Worm (Caenorhabditis elegans): Measurements from ENCODE around the gene hbl-1.

Gene hbl-1

DNA sequence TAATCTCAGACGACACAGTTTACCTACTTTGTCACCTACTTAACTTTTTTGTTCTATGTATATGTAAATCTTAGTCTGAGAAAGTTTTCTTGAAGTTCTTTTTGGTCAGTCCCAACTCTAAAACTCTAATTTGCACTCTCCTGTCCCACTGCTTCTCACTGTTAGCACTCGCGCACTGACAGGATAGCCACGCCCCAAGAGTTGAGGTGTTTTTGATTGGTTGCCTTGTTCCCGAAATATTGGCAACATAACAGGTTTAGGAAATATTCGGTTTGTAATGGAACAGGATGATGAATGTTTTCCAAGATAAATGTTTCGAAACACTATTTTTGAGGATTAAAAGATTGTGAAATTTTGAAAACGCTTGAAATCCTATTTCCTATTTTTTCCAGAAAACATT lies 4.9 kb upstream of the hbl-1 start:
- TF ChIP-seq B0261.1 (tag; optimal IDR thresholded peaks at IDR 0.05) (no peak), cebp-1 (GFP tag; IDR thresholded peaks at IDR 0.05) (no peak), cebp-1 (tag; optimal IDR thresholded peaks at IDR 0.05) (peak; percentile 11)

DNA sequence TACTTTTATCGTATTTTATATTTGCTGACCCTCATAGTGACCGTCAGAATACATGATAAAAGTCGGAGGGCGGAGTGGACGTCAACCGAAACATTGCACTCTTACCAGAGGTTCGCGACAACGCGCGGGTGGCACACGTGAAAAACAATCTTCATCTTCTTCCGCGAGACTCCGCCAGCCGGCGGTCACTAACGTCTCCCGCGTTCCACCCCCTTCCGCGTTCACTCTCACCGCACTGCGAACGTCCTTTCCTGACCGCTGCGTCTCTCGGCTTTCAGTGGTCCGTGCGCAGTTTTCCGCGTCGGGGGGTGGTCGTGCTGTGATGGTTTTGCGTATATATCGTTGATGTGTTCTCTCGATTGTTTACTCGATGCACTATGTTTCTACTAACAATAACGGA lies 3.8 kb upstream of the hbl-1 start:
- TF ChIP-seq snpc-1.1 (tag; optimal IDR thresholded peaks at IDR 0.05; ENCODE audit: insufficient read depth) (no peak), ceh-27 (GFP tag; optimal IDR thresholded peaks at IDR 0.05) (no peak), ekl-4 (GFP tag; IDR thresholded peaks at IDR 0.05) (no peak), egrh-3 (GFP tag; IDR thresholded peaks at IDR 0.05) (peak; percentile 60; the same call in 1 of the 2 replicates), let-526 (GFP tag; IDR thresholded peaks at IDR 0.05) (no peak), F39B2.1 (GFP tag; IDR thresholded peaks at IDR 0.05) (no peak), madf-3 (GFP tag; IDR thresholded peaks at IDR 0.05) (no peak), pha-4 (tag; optimal IDR thresholded peaks at IDR 0.05) (no peak), nfya-2 (GFP tag; IDR thresholded peaks at IDR 0.05) (no peak), Y67H2A.10 (GFP tag; conservative IDR thresholded peaks at IDR 0.05) (no peak), K12H6.12 (tag; optimal IDR thresholded peaks at IDR 0.05) (no peak), dox-1 (GFP tag; IDR thresholded peaks at IDR 0.05) (0 out of 2 replicates have a peak, but pooled peaks have one; percentile 20), zfh-2 (GFP tag; conservative IDR thresholded peaks at IDR 0.05) (peak; percentile 91), athp-1 (tag; optimal IDR thresholded peaks at IDR 0.05) (no peak), F49E8.2 (tag; optimal IDR thresholded peaks at IDR 0.05; ENCODE audit: insufficient read depth) (no peak), Y79H2A.3 (GFP tag; conservative IDR thresholded peaks at IDR 0.05) (no peak), ceh-40 (GFP tag; IDR thresholded peaks at IDR 0.05) (no peak), sptf-2 (GFP tag; optimal IDR thresholded peaks at IDR 0.05) (peak; percentile 45), lin-26 (GFP tag; IDR thresholded peaks at IDR 0.05) (0 out of 2 replicates have a peak, but pooled peaks have one; percentile 39)

DNA sequence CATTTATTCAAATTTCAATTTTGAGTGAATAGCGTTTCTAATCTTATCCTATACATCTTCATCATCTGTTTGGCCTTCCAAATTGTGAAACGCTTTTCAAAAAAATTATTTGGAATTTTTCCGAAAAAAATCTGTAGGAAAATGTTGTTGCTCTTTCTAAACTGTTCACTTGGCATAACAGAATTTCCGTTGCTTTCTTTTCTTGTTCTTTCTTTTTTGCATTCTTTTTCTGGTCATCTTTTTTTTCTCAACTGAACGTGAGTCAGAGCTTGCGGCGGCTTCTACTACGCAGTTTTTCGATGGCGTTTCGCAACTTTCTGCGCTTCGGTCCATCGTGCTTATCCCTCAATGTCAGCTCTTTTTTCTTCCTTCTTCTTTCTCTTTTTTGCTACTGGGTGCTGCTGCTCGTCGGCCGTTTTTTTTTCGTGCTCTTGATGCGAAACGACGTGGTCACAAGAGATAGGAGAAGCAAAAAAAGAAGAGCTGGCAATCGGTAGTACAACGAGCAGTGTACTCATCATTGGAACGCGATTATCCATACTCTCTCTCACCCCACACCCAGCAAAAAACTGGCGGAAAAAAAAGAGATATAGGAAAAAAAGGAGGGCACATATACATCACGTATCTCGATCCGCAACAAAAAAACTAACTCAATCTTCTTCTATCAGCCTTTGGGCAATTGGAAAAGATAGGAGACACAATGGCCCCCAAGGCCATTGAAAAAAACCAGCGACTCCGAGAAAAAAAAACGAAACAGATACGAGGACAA lies 2.1 kb upstream of the hbl-1 start:
- TF ChIP-seq madf-10 (tag; optimal IDR thresholded peaks at IDR 0.05) (peak; percentile 7), somi-1 (GFP tag; optimal IDR thresholded peaks at IDR 0.05) (peak; percentile 80), F10E7.11 (tag; optimal IDR thresholded peaks at IDR 0.05) (no peak), tbx-9 (tag; optimal IDR thresholded peaks at IDR 0.05; ENCODE audit: borderline replicate concordance) (no peak), pbrm-1 (GFP tag; IDR thresholded peaks at IDR 0.05) (no peak), nhr-179 (tag; optimal IDR thresholded peaks at IDR 0.05) (no peak), madf-6 (GFP tag; IDR thresholded peaks at IDR 0.05) (no peak), egrh-3 (GFP tag; IDR thresholded peaks at IDR 0.05) (no peak), zfh-2 (GFP tag; conservative IDR thresholded peaks at IDR 0.05) (peak; percentile 72; the same call in 1 of the 2 replicates), cebp-1 (GFP tag; IDR thresholded peaks at IDR 0.05) (no peak), cebp-1 (tag; optimal IDR thresholded peaks at IDR 0.05) (peak; percentile 79), lsy-27 (tag; optimal IDR thresholded peaks at IDR 0.05; ENCODE audit: borderline replicate concordance, insufficient read depth) (no peak), C06A6.2 (GFP tag; conservative IDR thresholded peaks at IDR 0.05) (no peak), B0035.1 (tag; optimal IDR thresholded peaks at IDR 0.05) (no peak), efl-1 (GFP tag; optimal IDR thresholded peaks at IDR 0.05) (no peak)

DNA sequence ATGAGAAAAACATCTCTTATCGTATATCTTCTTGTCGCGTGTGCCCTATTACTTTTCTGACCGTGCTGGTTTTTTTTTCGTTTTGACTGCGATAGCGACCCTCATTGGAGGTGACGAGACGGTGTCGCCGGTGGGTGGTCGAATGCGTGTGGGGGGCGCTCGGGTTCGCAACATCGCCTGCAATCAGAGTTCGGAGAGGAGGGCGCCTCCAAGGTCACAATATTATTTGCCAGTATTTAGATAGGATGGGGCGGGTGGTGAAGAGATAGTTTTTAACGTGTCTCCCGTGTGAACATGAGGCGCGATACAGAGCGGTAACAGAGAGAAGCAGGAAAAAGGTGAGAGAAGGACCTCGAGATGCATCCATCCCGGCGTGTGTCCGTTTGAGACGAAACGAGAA lies 1.1 kb upstream of the hbl-1 start:
- no peak for TF ChIP-seq lsy-27 (tag; optimal IDR thresholded peaks at IDR 0.05; ENCODE audit: borderline replicate concordance, insufficient read depth)
- 0 out of 2 replicates have a peak, but pooled peaks have one; percentile 32 for TF ChIP-seq nfyb-1 (GFP tag; IDR thresholded peaks at IDR 0.05)
- peak; percentile 80 for TF ChIP-seq zfh-2 (GFP tag; conservative IDR thresholded peaks at IDR 0.05)

All from whole organism, young adult.